Worm (Caenorhabditis elegans) whole organism, late embryonic: ENCODE results near the gene ndub-2.

Source experiments
- C08G9.2 ChIP-seq: sonication (generic microtip); optimal IDR thresholded peaks from 2 replicates; lab custom pipeline; 2016; ENCODE audit warnings: mild to moderate bottlenecking, missing genetic modification characterization, moderate library complexity, missing compliant biosample characterization
- C38D4.7 ChIP-seq: fragments of 200-800 bp; sonication (Bioruptor generic); optimal IDR thresholded peaks from 2 replicates; lab custom pipeline; 2018; ENCODE audit warnings: mild to moderate bottlenecking, missing genetic modification characterization, moderate library complexity, missing compliant biosample characterization
- K09A11.1 ChIP-seq: sonication (generic microtip); optimal IDR thresholded peaks from 2 replicates; lab custom pipeline; 2017; ENCODE audit warnings: antibody characterized with exemption, mild to moderate bottlenecking, missing genetic modification characterization, missing compliant biosample characterization; ENCODE audit not compliant: insufficient read depth
- T23F11.4 ChIP-seq: fragments of 200-800 bp; sonication (Bioruptor generic); optimal IDR thresholded peaks from 2 replicates; lab custom pipeline; 2018; ENCODE audit warnings: mild to moderate bottlenecking, missing genetic modification characterization, missing compliant biosample characterization
- Y22D7AL.16 ChIP-seq: sonication (generic microtip); optimal IDR thresholded peaks from 2 replicates; lab custom pipeline; 2016; ENCODE audit warnings: missing genetic modification characterization, missing compliant biosample characterization
- ama-1 ChIP-seq: fragments of 150-350 bp; optimal IDR thresholded peaks from 2 replicates; lab custom pipeline; 2014
- ceh-14 ChIP-seq: sonication (generic microtip); optimal IDR thresholded peaks from 2 replicates; lab custom pipeline; 2016; ENCODE audit warnings: missing genotype, missing genetic modification characterization, missing compliant biosample characterization
- ceh-18 ChIP-seq: sonication (generic microtip); optimal IDR thresholded peaks from 2 replicates; lab custom pipeline; 2016; ENCODE audit warnings: missing genetic modification characterization, missing compliant biosample characterization
- ceh-19 ChIP-seq: fragments of 200-800 bp; sonication (Bioruptor generic); optimal IDR thresholded peaks from 2 replicates; lab custom pipeline; 2018; ENCODE audit warnings: mild to moderate bottlenecking, missing genetic modification characterization, missing compliant biosample characterization
- ceh-22 ChIP-seq: sonication (generic microtip); optimal IDR thresholded peaks from 2 replicates; lab custom pipeline; 2017; ENCODE audit warnings: missing biosample characterization, missing genetic modification characterization
- ceh-24 ChIP-seq: sonication (generic microtip); optimal IDR thresholded peaks from 2 replicates; lab custom pipeline; 2016; ENCODE audit warnings: mild to moderate bottlenecking, missing genetic modification characterization, missing compliant biosample characterization
- ceh-45 ChIP-seq: fragments of 200-800 bp; sonication (Bioruptor generic); IDR thresholded peaks from 2 replicates; pipeline ENCODE4 v1.3.6; 2022; ENCODE audit warnings: missing genetic modification reagents, missing genetic modification characterization, missing compliant biosample characterization
- ceh-6 ChIP-seq: fragments of 200-800 bp; sonication (Bioruptor generic); optimal IDR thresholded peaks from 2 replicates; lab custom pipeline; 2018; ENCODE audit warnings: mild to moderate bottlenecking, missing genetic modification characterization, missing compliant biosample characterization
- ceh-9 ChIP-seq: sonication (generic microtip); optimal IDR thresholded peaks from 2 replicates; lab custom pipeline; 2016; ENCODE audit warnings: mild to moderate bottlenecking, missing genetic modification characterization, inconsistent platforms, missing compliant biosample characterization
- dve-1 ChIP-seq: sonication (generic microtip); optimal IDR thresholded peaks from 2 replicates; lab custom pipeline; 2017; ENCODE audit warnings: antibody characterized with exemption, mild to moderate bottlenecking, missing genetic modification characterization, missing compliant biosample characterization
- elt-2 ChIP-seq: sonication (generic microtip); optimal IDR thresholded peaks from 2 replicates; lab custom pipeline; 2016; ENCODE audit warnings: missing genetic modification reagents, missing genetic modification characterization, missing compliant biosample characterization
- elt-4 ChIP-seq: sonication (generic microtip); optimal IDR thresholded peaks from 2 replicates; lab custom pipeline; 2016; ENCODE audit warnings: missing genetic modification characterization, missing compliant biosample characterization
- eyg-1 ChIP-seq: sonication (generic microtip); optimal IDR thresholded peaks from 2 replicates; lab custom pipeline; 2016; ENCODE audit warnings: missing genotype, missing genetic modification characterization, missing compliant biosample characterization
- fax-1 ChIP-seq: sonication (generic microtip); optimal IDR thresholded peaks from 2 replicates; lab custom pipeline; 2016; ENCODE audit warnings: missing genotype, missing genetic modification characterization, missing compliant biosample characterization
- fkh-10 ChIP-seq: fragments of 150-350 bp; optimal IDR thresholded peaks from 2 replicates; lab custom pipeline; 2014; ENCODE audit warnings: missing biosample characterization, missing genetic modification reagents, missing genetic modification characterization
- fkh-6 ChIP-seq: sonication (generic microtip); optimal IDR thresholded peaks from 2 replicates; lab custom pipeline; 2016; ENCODE audit warnings: missing genetic modification characterization, missing compliant biosample characterization
- hlh-13 ChIP-seq: fragments of 200-800 bp; sonication (Bioruptor generic); optimal IDR thresholded peaks from 2 replicates; lab custom pipeline; 2018; ENCODE audit warnings: mild to moderate bottlenecking, missing genetic modification characterization, missing compliant biosample characterization
- hlh-15 ChIP-seq: sonication (generic microtip); optimal IDR thresholded peaks from 2 replicates; lab custom pipeline; 2016; ENCODE audit warnings: missing genetic modification characterization, missing compliant biosample characterization
- hlh-30 ChIP-seq: sonication (generic microtip); optimal IDR thresholded peaks from 2 replicates; lab custom pipeline; 2017; ENCODE audit warnings: antibody characterized with exemption, missing genetic modification characterization, missing compliant biosample characterization; ENCODE audit not compliant: insufficient read depth
- hlh-6 ChIP-seq: sonication (generic microtip); optimal IDR thresholded peaks from 2 replicates; lab custom pipeline; 2016; ENCODE audit warnings: missing genotype, missing genetic modification characterization, missing compliant biosample characterization
- lim-6 ChIP-seq: sonication (generic microtip); optimal IDR thresholded peaks from 2 replicates; lab custom pipeline; 2016; ENCODE audit warnings: missing genetic modification characterization, missing compliant biosample characterization
- madf-2 ChIP-seq: sonication (generic microtip); optimal IDR thresholded peaks from 2 replicates; lab custom pipeline; 2017; ENCODE audit warnings: missing genetic modification characterization, missing compliant biosample characterization
- mec-3 ChIP-seq: sonication (generic microtip); optimal IDR thresholded peaks from 2 replicates; lab custom pipeline; 2016; ENCODE audit warnings: borderline replicate concordance, missing genetic modification characterization, missing compliant biosample characterization
- nfya-1 ChIP-seq: sonication (generic microtip); optimal IDR thresholded peaks from 2 replicates; lab custom pipeline; 2017; ENCODE audit warnings: missing genetic modification characterization, mild to moderate bottlenecking, missing compliant biosample characterization, antibody characterized with exemption, moderate library complexity
- nhr-11 ChIP-seq: fragments of 150-350 bp; optimal IDR thresholded peaks from 2 replicates; lab custom pipeline; 2014; ENCODE audit warnings: missing biosample characterization, missing genetic modification characterization
- nhr-232 ChIP-seq: sonication (generic microtip); optimal IDR thresholded peaks from 2 replicates; lab custom pipeline; 2016; ENCODE audit warnings: missing genetic modification characterization, missing compliant biosample characterization
- npax-4 ChIP-seq: sonication (generic microtip); optimal IDR thresholded peaks from 2 replicates; lab custom pipeline; 2016; ENCODE audit warnings: missing genetic modification characterization, missing compliant biosample characterization
- pat-9 ChIP-seq: fragments of 200-800 bp; sonication (Bioruptor generic); optimal IDR thresholded peaks from 2 replicates; lab custom pipeline; 2018; ENCODE audit warnings: mild to moderate bottlenecking, missing genetic modification characterization, moderate library complexity, missing compliant biosample characterization
- pax-1 ChIP-seq: fragments of 150-350 bp; optimal IDR thresholded peaks from 2 replicates; lab custom pipeline; 2014; ENCODE audit warnings: missing biosample characterization, missing genetic modification characterization
- pha-2 ChIP-seq: sonication (generic microtip); optimal IDR thresholded peaks from 2 replicates; lab custom pipeline; 2017; ENCODE audit warnings: mild to moderate bottlenecking, missing genetic modification characterization, missing compliant biosample characterization
- pqm-1 ChIP-seq: sonication (generic microtip); optimal IDR thresholded peaks from 2 replicates; lab custom pipeline; 2016; ENCODE audit warnings: missing genetic modification characterization, missing compliant biosample characterization
- pros-1 ChIP-seq: fragments of 150-350 bp; optimal IDR thresholded peaks from 2 replicates; lab custom pipeline; 2014; ENCODE audit warnings: missing biosample characterization, missing genetic modification reagents, missing genetic modification characterization
- ref-2 ChIP-seq: sonication (generic microtip); optimal IDR thresholded peaks from 2 replicates; lab custom pipeline; 2016; ENCODE audit warnings: missing genetic modification characterization, missing compliant biosample characterization
- rnt-1 ChIP-seq: sonication (generic microtip); optimal IDR thresholded peaks from 2 replicates; lab custom pipeline; 2016; ENCODE audit warnings: missing genetic modification characterization, missing compliant biosample characterization
- sox-2 ChIP-seq: fragments of 200-800 bp; sonication (Bioruptor generic); IDR thresholded peaks from 2 replicates; pipeline ENCODE4 v1.3.6; 2022; ENCODE audit warnings: missing genetic modification reagents, missing genetic modification characterization, missing compliant biosample characterization
- sox-4 ChIP-seq: sonication (generic microtip); optimal IDR thresholded peaks from 2 replicates; lab custom pipeline; 2017; ENCODE audit warnings: mild to moderate bottlenecking, missing genetic modification characterization, inconsistent platforms, missing compliant biosample characterization
- syd-9 ChIP-seq: sonication (generic microtip); optimal IDR thresholded peaks from 2 replicates; lab custom pipeline; 2016; ENCODE audit warnings: mild to moderate bottlenecking, missing genetic modification characterization, moderate library complexity, missing compliant biosample characterization
- tbx-2 ChIP-seq: sonication (generic microtip); optimal IDR thresholded peaks from 2 replicates; lab custom pipeline; 2016; ENCODE audit warnings: missing genetic modification characterization, missing compliant biosample characterization
- tbx-7 ChIP-seq: sonication (generic microtip); optimal IDR thresholded peaks from 2 replicates; lab custom pipeline; 2016; ENCODE audit warnings: missing genotype, missing genetic modification characterization, missing compliant biosample characterization
- ttx-3 ChIP-seq: sonication (generic microtip); optimal IDR thresholded peaks from 2 replicates; lab custom pipeline; 2016; ENCODE audit warnings: missing genetic modification reagents, missing genetic modification characterization, missing compliant biosample characterization
- unc-55 ChIP-seq: sonication (generic microtip); optimal IDR thresholded peaks from 2 replicates; lab custom pipeline; 2017; ENCODE audit warnings: missing biosample characterization, missing genetic modification reagents, missing genetic modification characterization
- unc-86 ChIP-seq: sonication (generic microtip); optimal IDR thresholded peaks from 2 replicates; lab custom pipeline; 2016; ENCODE audit warnings: missing genetic modification characterization, missing compliant biosample characterization
- ztf-16 ChIP-seq: sonication (generic microtip); optimal IDR thresholded peaks from 2 replicates; lab custom pipeline; 2017; ENCODE audit warnings: missing genetic modification characterization, missing compliant biosample characterization

Gene ndub-2

DNA sequence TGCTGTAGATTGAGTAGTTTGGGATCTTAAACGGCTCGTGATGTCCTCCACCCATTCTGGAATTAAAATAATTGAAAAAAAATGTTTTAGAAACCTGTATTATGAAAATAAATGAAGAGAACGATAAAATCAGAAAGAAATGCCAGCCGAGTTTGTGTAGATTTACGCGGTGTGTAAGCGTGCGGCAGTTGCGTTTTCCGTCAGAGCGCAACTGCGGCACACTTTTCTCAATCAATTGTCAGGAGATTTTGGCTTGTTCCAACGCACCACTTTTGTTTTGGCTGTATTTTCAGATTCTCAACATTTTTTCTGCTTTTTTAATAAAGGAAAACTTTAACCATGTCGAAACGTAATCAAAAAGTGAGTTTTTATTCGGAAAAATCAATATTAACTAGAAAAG is 31.3 kb upstream of the ndub-2 start, which contains the start of the genes ndub-3 and C18E9.2:
Gene ndub-3, minus strand, starts transcription at position 56 of the 400 bp plus-strand sequence.
Gene C18E9.2, plus strand, starts transcription at position 172 of the 400 bp plus-strand sequence.
- no peak for TF ChIP-seq madf-2 (tag; lab: Kevin White, UChicago)
- TF ChIP-seq ceh-24 (tag; lab: Kevin White, UChicago): no peak
- peak; percentile 14 for TF ChIP-seq ttx-3 (tag; lab: Kevin White, UChicago)
- TF ChIP-seq hlh-13 (GFP tag; lab: Kevin White, UChicago): no peak
- no peak for TF ChIP-seq elt-4 (tag; lab: Kevin White, UChicago)
- TF ChIP-seq, all 69 proteins: peak for 1

DNA sequence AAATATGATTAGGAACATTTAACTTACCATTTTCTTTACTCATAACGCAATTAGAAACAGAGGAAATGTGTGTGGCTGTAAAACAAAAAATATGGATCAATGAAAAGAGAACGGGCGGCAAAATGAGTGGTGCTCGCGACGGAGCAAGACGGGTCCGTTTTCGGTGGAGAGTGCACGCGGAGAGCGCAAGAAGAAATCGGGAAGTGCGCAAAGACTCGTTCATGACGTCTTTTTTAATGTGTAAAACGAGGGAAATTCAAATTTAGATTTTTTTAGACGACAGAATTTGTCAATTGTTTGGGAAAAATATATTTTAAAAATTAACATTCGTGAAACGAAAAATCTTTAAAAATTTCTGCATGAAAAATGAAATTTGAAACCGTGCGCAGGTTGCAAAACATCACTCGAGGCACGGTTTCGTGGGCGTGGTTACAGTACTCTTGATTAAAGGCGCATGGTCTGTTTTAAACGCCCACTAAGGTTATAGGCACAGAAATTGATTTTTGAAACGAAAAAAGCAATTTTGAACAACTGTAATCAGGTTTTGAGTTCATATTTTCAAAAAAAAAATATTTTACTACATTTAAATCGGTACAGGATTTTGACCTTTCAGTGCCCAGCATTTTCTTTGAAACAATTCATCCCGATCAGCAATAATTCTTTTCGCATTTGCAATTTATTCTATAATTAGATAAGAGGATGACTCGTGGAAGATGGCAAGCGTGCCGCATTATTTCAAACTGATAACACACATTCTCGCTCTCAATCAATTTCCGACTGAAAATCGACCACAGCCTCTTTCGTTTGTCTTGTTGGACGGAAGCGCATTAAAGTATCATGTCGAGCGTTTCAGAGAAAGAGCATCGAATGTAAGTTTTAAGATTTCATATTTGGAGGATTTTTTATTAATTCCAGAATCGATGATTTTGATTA is 26.6 kb upstream of the ndub-2 start, which contains the start of the genes szy-20 and C18E9.5:
Gene szy-20, minus strand, starts transcription at position 83 of the 933 bp plus-strand sequence.
Gene C18E9.5, plus strand, starts transcription at position 730 of the 933 bp plus-strand sequence.
- peak; percentile 35 for TF ChIP-seq unc-86 (tag; lab: Kevin White, UChicago)
- TF ChIP-seq eyg-1 (tag; lab: Kevin White, UChicago): no peak
- no peak for TF ChIP-seq ztf-16 (tag; lab: Kevin White, UChicago)
- TF ChIP-seq Y22D7AL.16: no peak
- peak; percentile 14 for TF ChIP-seq tbx-7
- TF ChIP-seq ceh-9 (tag; lab: Kevin White, UChicago): no peak
- peak; percentile 47 for TF ChIP-seq ceh-18 (tag; lab: Kevin White, UChicago)
- peak; percentile 0 for TF ChIP-seq nhr-232 (tag; lab: Kevin White, UChicago)
- TF ChIP-seq ceh-45 (GFP tag; lab: Robert Waterston, UW): no peak
- peak; percentile 38 for TF ChIP-seq ceh-14 (tag; lab: Kevin White, UChicago)
- TF ChIP-seq tbx-2 (tag; lab: Kevin White, UChicago): peak; percentile 28
- TF ChIP-seq fkh-6 (tag; lab: Kevin White, UChicago): no peak
- no peak for TF ChIP-seq fkh-10
- TF ChIP-seq sox-2 (GFP tag; lab: Robert Waterston, UW): no peak
- TF ChIP-seq fax-1 (tag; lab: Kevin White, UChicago): no peak
- no peak for TF ChIP-seq pat-9 (tag; lab: Kevin White, UChicago)
- TF ChIP-seq hlh-15: no peak
- no peak for TF ChIP-seq rnt-1 (tag; lab: Kevin White, UChicago)
- peak; percentile 67 for TF ChIP-seq nfya-1 (tag; lab: Kevin White, UChicago)
- TF ChIP-seq madf-2 (tag; lab: Kevin White, UChicago): peak; percentile 8
- no peak for TF ChIP-seq ceh-6 (GFP tag; lab: Kevin White, UChicago)
- TF ChIP-seq lim-6: no peak
- peak; percentile 34 for TF ChIP-seq syd-9 (tag; lab: Kevin White, UChicago)
- TF ChIP-seq ceh-19 (GFP tag; lab: Kevin White, UChicago): peak; percentile 34
- no peak for TF ChIP-seq T23F11.4 (GFP tag; lab: Kevin White, UChicago)
- no peak for TF ChIP-seq npax-4 (tag; lab: Kevin White, UChicago)
- TF ChIP-seq K09A11.1 (tag; lab: Kevin White, UChicago): peak; percentile 1
- no peak for TF ChIP-seq nhr-11 (tag; lab: Kevin White, UChicago)
- TF ChIP-seq ceh-24 (tag; lab: Kevin White, UChicago): no peak
- TF ChIP-seq hlh-30: peak; percentile 21
- TF ChIP-seq C38D4.7: no peak
- TF ChIP-seq ceh-22 (tag; lab: Kevin White, UChicago): no peak
- TF ChIP-seq elt-2 (tag; lab: Kevin White, UChicago): peak; percentile 26
- no peak for TF ChIP-seq C08G9.2 (tag; lab: Kevin White, UChicago)
- TF ChIP-seq pros-1 (tag; lab: Kevin White, UChicago): no peak
- TF ChIP-seq ama-1 (lab: Kevin White, UChicago): no peak
- TF ChIP-seq dve-1 (tag; lab: Kevin White, UChicago): peak; percentile 28
- TF ChIP-seq mec-3 (tag; lab: Kevin White, UChicago): no peak
- no peak for TF ChIP-seq hlh-6 (tag; lab: Kevin White, UChicago)
- peak; percentile 62 for TF ChIP-seq ref-2 (tag; lab: Kevin White, UChicago)
- no peak for TF ChIP-seq pha-2 (tag; lab: Kevin White, UChicago)
- TF ChIP-seq pax-1 (tag; lab: Kevin White, UChicago): no peak
- no peak for TF ChIP-seq sox-4 (tag; lab: Kevin White, UChicago)
- TF ChIP-seq pqm-1 (tag; lab: Kevin White, UChicago): no peak
- no peak for TF ChIP-seq unc-55 (GFP tag; lab: Kevin White, UChicago)
